Fruit fly (Drosophila melanogaster) whole organism, embryonic: Measurements from ENCODE around the gene CG9107.

ENCODE experiments used
- CG8359 ChIP-seq: fragments of 200-800 bp; sonication (Bioruptor generic); optimal IDR thresholded peaks from 2 replicates; lab custom pipeline; 2017; ENCODE audit warnings: missing biosample characterization, mild to moderate bottlenecking, missing genetic modification characterization, borderline replicate concordance
- D19A ChIP-seq: fragments of 200-800 bp; optimal IDR thresholded peaks from 3 replicates; lab custom pipeline; 2019; ENCODE audit warnings: missing biosample characterization, mild to moderate bottlenecking, missing genetic modification characterization, moderate library complexity
- Meics ChIP-seq: fragments of 200-800 bp; sonication (Bioruptor generic); optimal IDR thresholded peaks from 2 replicates; lab custom pipeline; 2017; ENCODE audit warnings: missing biosample characterization, mild to moderate bottlenecking, missing genetic modification characterization
- Myb ChIP-seq: fragments of 200-800 bp; sonication (Bioruptor generic); optimal IDR thresholded peaks from 2 replicates; lab custom pipeline; 2016; ENCODE audit warnings: missing biosample characterization, missing genetic modification characterization
- Pdp1 ChIP-seq, 2 experiments: fragments of 200-800 bp; sonication (Bioruptor generic); optimal IDR thresholded peaks; 3 replicates each; lab custom pipeline; 2016; ENCODE audit warnings: missing biosample characterization in 2 of 2, missing genetic modification characterization in 2 of 2, mild to moderate bottlenecking in 1 of 2, moderate library complexity in 1 of 2
- Six4 ChIP-seq: fragments of 200-800 bp; sonication (Bioruptor generic); optimal IDR thresholded peaks from 2 replicates; lab custom pipeline; 2016; ENCODE audit warnings: missing biosample characterization, missing genetic modification characterization
- disco-r ChIP-seq: fragments of 200-800 bp; sonication (Bioruptor generic); optimal IDR thresholded peaks from 2 replicates; lab custom pipeline; 2016; ENCODE audit warnings: missing biosample characterization, missing genetic modification characterization
- fru ChIP-seq: fragments of >200 bp; optimal IDR thresholded peaks from 2 replicates; lab custom pipeline; 2017
- hkb ChIP-seq, 2 experiments: fragments of 200-800 bp in 1 of 2; fragments of >200 bp in 1 of 2; sonication (Bioruptor generic) in 1 of 2; IDR thresholded peaks in 1 of 2; optimal IDR thresholded peaks in 1 of 2; 2 replicates each; pipeline versions ENCODE4 v1.3.6 to Lab custom; 2017 to 2022; ENCODE audit warnings: missing biosample characterization in 1 of 2, missing genetic modification characterization in 1 of 2
- psq ChIP-seq: fragments of 200-800 bp; sonication (Bioruptor generic); optimal IDR thresholded peaks from 2 replicates; lab custom pipeline; 2017; ENCODE audit warnings: missing biosample characterization, missing genetic modification characterization
- ttk ChIP-seq: fragments of 200-800 bp; sonication (Bioruptor generic); IDR thresholded peaks from 2 replicates; pipeline ENCODE4 v2.1.2; 2022; ENCODE audit warnings: missing biosample characterization, missing genetic modification characterization

DNA sequence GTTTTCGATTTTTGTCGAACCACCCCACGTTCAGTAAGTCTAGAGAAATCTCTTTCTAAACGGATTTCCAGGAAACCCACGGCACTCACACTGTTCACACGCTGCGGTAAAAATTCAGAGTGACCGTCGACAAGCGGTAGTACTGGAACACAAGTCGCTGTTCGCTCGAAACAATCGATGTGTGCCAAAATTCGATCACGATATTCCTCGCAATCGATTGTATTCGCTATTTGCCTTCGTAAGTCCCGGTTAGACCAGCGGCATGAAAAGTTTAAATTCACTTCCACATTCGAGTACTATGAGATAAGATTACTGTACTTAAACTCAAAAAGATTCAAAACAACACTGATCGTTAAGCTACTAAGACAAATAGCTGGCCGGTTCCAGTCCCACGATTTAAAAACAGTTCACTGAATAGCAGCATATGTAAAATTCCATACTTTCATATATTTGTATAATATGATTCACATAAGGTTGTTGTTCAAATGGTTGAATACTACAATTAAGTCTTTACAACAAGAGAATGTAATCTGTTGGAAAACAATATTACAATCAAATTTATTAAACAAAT lies 43.4 kb downstream of the CG9107 start, which contains the start of gene chic:
- TF ChIP-seq Meics (peak; percentile 32), disco-r (GFP tag; lab: Kevin White, UChicago) (no peak), fru (lab: Kevin White, UChicago) (no peak), Pdp1 (GFP tag; optimal IDR thresholded peaks at IDR 0.05; lab: Kevin White, UChicago) (no peak), psq (GFP tag; lab: Kevin White, UChicago) (no peak), ttk (GFP tag; lab: Robert Waterston, UW) (no peak), Six4 (GFP tag; lab: Kevin White, UChicago) (no peak), D19A (tag; lab: Kevin White, UChicago) (no peak), Myb (no peak), CG8359 (GFP tag; lab: Kevin White, UChicago) (no peak), hkb (optimal IDR thresholded peaks at IDR 0.05; lab: Kevin White, UChicago) (no peak), hkb (GFP tag; IDR thresholded peaks at IDR 0.05; lab: Robert Waterston, UW) (no peak)
